Fruit fly (Drosophila melanogaster): ENCODE measurements around the gene CG42740.

DNA sequence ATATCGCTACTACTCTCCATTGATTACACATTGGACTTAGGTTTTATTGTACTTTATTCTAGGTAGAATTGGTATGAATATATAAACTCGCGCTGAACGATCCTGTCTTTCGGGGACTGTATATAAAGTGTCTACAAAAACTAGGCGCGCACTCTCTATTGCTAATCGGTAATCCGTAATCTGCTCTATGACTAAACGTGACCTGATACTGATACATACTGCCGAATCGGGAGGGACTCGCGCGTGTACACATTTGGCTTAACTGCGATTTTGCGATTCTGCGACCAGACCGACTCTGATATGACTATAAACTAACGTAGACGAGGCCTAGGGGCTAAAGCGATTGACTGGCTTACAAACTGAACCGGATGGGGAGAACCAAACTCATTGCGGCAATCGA, 2.9 kb upstream of the CG42740 start:
- no peak for TF ChIP-seq chif (GFP tag; optimal IDR thresholded peaks at IDR 0.05)
- no peak for TF ChIP-seq yki (optimal IDR thresholded peaks at IDR 0.05)
- TF ChIP-seq Trl (optimal IDR thresholded peaks at IDR 0.05) = no peak
- TF ChIP-seq Trl (GFP tag; optimal IDR thresholded peaks at IDR 0.05) = no peak
- TF ChIP-seq CHES-1-like (GFP tag; optimal IDR thresholded peaks at IDR 0.05) = no peak
- no peak for TF ChIP-seq Mes4 (GFP tag; optimal IDR thresholded peaks at IDR 0.05)

Measured in whole organism, embryonic.